Fruit fly (Drosophila melanogaster): ENCODE data around the gene LKRSDH.

- no peak for TF ChIP-seq Rel (GFP tag; optimal IDR thresholded peaks at IDR 0.05)
- no peak for TF ChIP-seq Rel (tag; optimal IDR thresholded peaks at IDR 0.05)
- TF ChIP-seq OdsH (GFP tag; optimal IDR thresholded peaks at IDR 0.05): peak; percentile 2
- TF ChIP-seq sv (GFP tag; optimal IDR thresholded peaks at IDR 0.05): peak; percentile 6
Measured at dm6 chr2L:7813357-7813756, 17.6 kb upstream of the LKRSDH start.
